Worm (Caenorhabditis elegans) whole organism, mixed stage, embryonic: Measurements from ENCODE around the gene inft-2.

Source experiments
- bed-3 ChIP-seq: fragments of 200-800 bp; sonication (Bioruptor generic); optimal IDR thresholded peaks from 3 replicates; lab custom pipeline; 2018; ENCODE audit warnings: mild to moderate bottlenecking, missing genetic modification characterization, moderate library complexity, missing compliant biosample characterization
- blmp-1 ChIP-seq: fragments of 150-350 bp; optimal IDR thresholded peaks from 2 replicates; lab custom pipeline; 2014; ENCODE audit warnings: missing biosample characterization, missing genetic modification characterization
- ces-1 ChIP-seq: fragments of 150-350 bp; optimal IDR thresholded peaks from 2 replicates; lab custom pipeline; 2014; ENCODE audit warnings: missing biosample characterization, missing genetic modification reagents, missing genetic modification characterization
- elt-1 ChIP-seq: sonication (generic microtip); optimal IDR thresholded peaks from 2 replicates; lab custom pipeline; 2017; ENCODE audit warnings: missing genetic modification characterization, mild to moderate bottlenecking, missing compliant biosample characterization, antibody characterized with exemption, moderate library complexity, borderline replicate concordance; ENCODE audit not compliant: insufficient read depth
- elt-3 ChIP-seq: fragments of 150-350 bp; optimal IDR thresholded peaks from 2 replicates; lab custom pipeline; 2014; ENCODE audit warnings: missing biosample characterization, missing genetic modification characterization
- mls-2 ChIP-seq: sonication (generic microtip); optimal IDR thresholded peaks from 2 replicates; lab custom pipeline; 2016; ENCODE audit warnings: mild to moderate bottlenecking, missing genetic modification characterization, moderate library complexity, missing compliant biosample characterization
- nhr-76 ChIP-seq: sonication (generic microtip); optimal IDR thresholded peaks from 2 replicates; lab custom pipeline; 2017; ENCODE audit warnings: missing biosample characterization, missing genetic modification characterization
- snpc-4 ChIP-seq: fragments of 150-350 bp; optimal IDR thresholded peaks from 2 replicates; lab custom pipeline; 2014; ENCODE audit warnings: missing biosample characterization, missing genetic modification characterization
- unc-120 ChIP-seq: sonication (generic microtip); optimal IDR thresholded peaks from 2 replicates; lab custom pipeline; 2017; ENCODE audit warnings: missing genetic modification characterization, missing compliant biosample characterization; ENCODE audit not compliant: poor library complexity, severe bottlenecking
- unc-39 ChIP-seq: fragments of 150-350 bp; optimal IDR thresholded peaks from 2 replicates; lab custom pipeline; 2014; ENCODE audit warnings: missing biosample characterization, missing genetic modification characterization

DNA sequence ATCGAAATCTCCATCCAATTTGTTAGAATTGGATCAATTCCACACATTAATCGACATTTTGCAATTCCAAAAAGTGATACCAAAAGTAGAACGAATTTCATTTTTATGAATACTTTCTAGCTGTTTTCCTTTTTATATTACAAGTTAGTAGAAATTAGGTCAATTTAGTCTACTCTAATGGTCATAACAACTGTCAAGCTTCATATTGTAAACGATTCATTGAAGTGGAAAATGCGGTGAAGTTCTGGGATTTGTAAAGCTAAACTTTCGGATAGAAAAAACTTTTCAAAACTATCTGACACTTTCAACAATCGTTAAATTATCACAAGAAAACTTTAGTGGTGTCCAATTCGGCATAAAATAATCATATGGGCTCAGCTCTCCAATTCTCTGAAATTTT, 32.5 kb downstream of the inft-2 start, which contains the start of gene W07G4.7:
- TF ChIP-seq unc-39 (tag; lab: Kevin White, UChicago): no peak
- no peak for TF ChIP-seq bed-3 (GFP tag; lab: Kevin White, UChicago)
- TF ChIP-seq ces-1 (GFP tag; lab: Kevin White, UChicago): no peak
- TF ChIP-seq blmp-1 (tag; lab: Kevin White, UChicago): no peak
- TF ChIP-seq nhr-76 (tag; lab: Kevin White, UChicago): no peak
- TF ChIP-seq unc-120 (tag; lab: Kevin White, UChicago): no peak
- TF ChIP-seq mls-2 (tag; lab: Kevin White, UChicago): no peak
- no peak for TF ChIP-seq snpc-4 (tag; lab: Kevin White, UChicago)
- no peak for TF ChIP-seq elt-3 (tag; lab: Kevin White, UChicago)
- no peak for TF ChIP-seq elt-1 (tag; lab: Kevin White, UChicago)
